Fruit fly (Drosophila melanogaster) whole organism, embryonic: ENCODE data around the gene CG42404.
A peak's percentile ranks its signal among the peaks of the same experiment; 100 is the strongest.

Experiments
- Atf-2 ChIP-seq: fragments of 200-800 bp; sonication (Bioruptor generic); optimal IDR thresholded peaks from 2 replicates; lab custom pipeline; 2016; ENCODE audit warnings: missing biosample characterization, missing genetic modification characterization
- B-H1 ChIP-seq: fragments of 200-800 bp; sonication (Bioruptor generic); IDR thresholded peaks from 3 replicates; pipeline ENCODE4 v1.3.6; 2022; ENCODE audit warnings: missing biosample characterization, missing genetic modification characterization
- Bdp1 ChIP-seq: fragments of 200-800 bp; sonication (Bioruptor generic); optimal IDR thresholded peaks from 3 replicates; lab custom pipeline; 2016; ENCODE audit warnings: missing biosample characterization, missing genetic modification characterization
- Blimp-1 ChIP-seq: fragments of 200-800 bp; sonication (Bioruptor generic); optimal IDR thresholded peaks from 3 replicates; lab custom pipeline; 2018; ENCODE audit warnings: missing biosample characterization, missing genetic modification characterization, mild to moderate bottlenecking, moderate library complexity, missing genetic modification reagents
- CG10274 ChIP-seq: fragments of 200-800 bp; sonication (Bioruptor generic); optimal IDR thresholded peaks from 3 replicates; lab custom pipeline; 2017; ENCODE audit warnings: missing biosample characterization, mild to moderate bottlenecking, missing genetic modification characterization
- CG12219 ChIP-seq: fragments of 200-800 bp; sonication (Bioruptor generic); optimal IDR thresholded peaks from 3 replicates; lab custom pipeline; 2018; ENCODE audit warnings: missing biosample characterization, mild to moderate bottlenecking, missing genetic modification characterization
- CG12744 ChIP-seq: fragments of 200-800 bp; sonication (Bioruptor generic); optimal IDR thresholded peaks from 2 replicates; lab custom pipeline; 2016; ENCODE audit warnings: missing biosample characterization, missing genetic modification characterization
- CG13123 ChIP-seq: fragments of 200-800 bp; sonication (Bioruptor generic); optimal IDR thresholded peaks from 2 replicates; lab custom pipeline; 2016; ENCODE audit warnings: missing biosample characterization, missing genetic modification characterization
- CG1792 ChIP-seq: fragments of 200-800 bp; sonication (Bioruptor generic); optimal IDR thresholded peaks from 2 replicates; lab custom pipeline; 2016; ENCODE audit warnings: missing biosample characterization, missing genetic modification characterization
- CG30020 ChIP-seq: fragments of 200-800 bp; optimal IDR thresholded peaks from 2 replicates; lab custom pipeline; 2019; ENCODE audit warnings: missing biosample characterization, mild to moderate bottlenecking, missing genetic modification characterization, moderate library complexity
- CG4707 ChIP-seq: fragments of 200-800 bp; sonication (Bioruptor generic); optimal IDR thresholded peaks from 2 replicates; lab custom pipeline; 2018; ENCODE audit warnings: missing biosample characterization, mild to moderate bottlenecking, missing genetic modification characterization, moderate library complexity
- CG6765 ChIP-seq: fragments of 200-800 bp; sonication (Bioruptor generic); optimal IDR thresholded peaks from 3 replicates; lab custom pipeline; 2017; ENCODE audit warnings: missing biosample characterization, mild to moderate bottlenecking, missing genetic modification characterization
- CG6791 ChIP-seq: fragments of 200-800 bp; sonication (Bioruptor generic); IDR thresholded peaks from 3 replicates; pipeline ENCODE4 v1.3.6; 2022; ENCODE audit warnings: missing biosample characterization, missing genetic modification characterization; ENCODE audit not compliant: partially characterized antibody
- CG7963 ChIP-seq: fragments of 200-800 bp; sonication (Bioruptor generic); IDR thresholded peaks from 3 replicates; pipeline ENCODE4 v1.3.6; 2022; ENCODE audit warnings: missing biosample characterization, missing genetic modification characterization; ENCODE audit not compliant: partially characterized antibody
- CG8290 ChIP-seq, 3 experiments: fragments of 200-800 bp; sonication (Bioruptor generic); optimal IDR thresholded peaks; 2 replicates each; lab custom pipeline; 2016 to 2019; ENCODE audit warnings: missing biosample characterization in 3 of 3, missing genetic modification characterization in 3 of 3, mild to moderate bottlenecking in 2 of 3, moderate library complexity in 1 of 3
- CG8359 ChIP-seq: fragments of 200-800 bp; sonication (Bioruptor generic); optimal IDR thresholded peaks from 2 replicates; lab custom pipeline; 2017; ENCODE audit warnings: missing biosample characterization, mild to moderate bottlenecking, missing genetic modification characterization, borderline replicate concordance
- CG9437 ChIP-seq: fragments of 200-800 bp; sonication (Bioruptor generic); optimal IDR thresholded peaks from 2 replicates; lab custom pipeline; 2018; ENCODE audit warnings: missing biosample characterization, mild to moderate bottlenecking, missing genetic modification characterization
- CTCF ChIP-seq: fragments of 200-800 bp; sonication (Bioruptor generic); optimal IDR thresholded peaks from 2 replicates; lab custom pipeline; 2017; ENCODE audit warnings: missing biosample characterization, mild to moderate bottlenecking, missing genetic modification characterization, moderate library complexity
- Dad ChIP-seq: fragments of 200-800 bp; sonication (Bioruptor generic); optimal IDR thresholded peaks from 3 replicates; lab custom pipeline; 2016; ENCODE audit warnings: missing biosample characterization, missing genetic modification characterization
- Eip74EF ChIP-seq, 2 experiments: fragments of 200-800 bp in 1 of 2; fragments of >200 bp in 1 of 2; sonication (Bioruptor generic) in 1 of 2; optimal IDR thresholded peaks; 2 replicates each; lab custom pipeline; 2017 to 2019; ENCODE audit warnings: missing biosample characterization in 2 of 2, missing genetic modification characterization in 2 of 2, mild to moderate bottlenecking in 1 of 2, moderate library complexity in 1 of 2
- Fer2 ChIP-seq: fragments of 200-800 bp; sonication (Bioruptor generic); optimal IDR thresholded peaks from 2 replicates; lab custom pipeline; 2018; ENCODE audit warnings: missing biosample characterization, mild to moderate bottlenecking, missing genetic modification characterization, moderate library complexity
- HLHmδ ChIP-seq: fragments of 200-800 bp; sonication (Bioruptor generic); optimal IDR thresholded peaks from 2 replicates; lab custom pipeline; 2018; ENCODE audit warnings: missing biosample characterization, mild to moderate bottlenecking, missing genetic modification characterization, moderate library complexity
- HmgZ ChIP-seq: fragments of 200-800 bp; sonication (Bioruptor generic); optimal IDR thresholded peaks from 2 replicates; lab custom pipeline; 2018; ENCODE audit warnings: missing biosample characterization, mild to moderate bottlenecking, missing genetic modification characterization
- Hmr ChIP-seq: fragments of 200-800 bp; sonication (Bioruptor generic); optimal IDR thresholded peaks from 3 replicates; lab custom pipeline; 2017; ENCODE audit warnings: mild to moderate bottlenecking, missing biosample characterization, missing genetic modification reagents, missing genetic modification characterization
- Jarid2 ChIP-seq: fragments of 200-800 bp; sonication (Bioruptor generic); optimal IDR thresholded peaks from 3 replicates; lab custom pipeline; 2017; ENCODE audit warnings: mild to moderate bottlenecking, missing biosample characterization, missing genetic modification reagents, missing genetic modification characterization
- Myb ChIP-seq: fragments of 200-800 bp; sonication (Bioruptor generic); optimal IDR thresholded peaks from 2 replicates; lab custom pipeline; 2016; ENCODE audit warnings: missing biosample characterization, missing genetic modification characterization
- Oaz ChIP-seq: fragments of 200-800 bp; sonication (Bioruptor generic); IDR thresholded peaks from 2 replicates; pipeline ENCODE4 v1.3.6; 2022; ENCODE audit warnings: missing biosample characterization, missing genetic modification characterization
- PHDP ChIP-seq: fragments of 200-800 bp; sonication (Bioruptor generic); optimal IDR thresholded peaks from 3 replicates; lab custom pipeline; 2018; ENCODE audit warnings: missing biosample characterization, mild to moderate bottlenecking, missing genetic modification characterization, moderate library complexity
- Rfx ChIP-seq: fragments of 200-800 bp; sonication (Bioruptor generic); IDR thresholded peaks from 2 replicates; pipeline ENCODE4 v1.3.6; 2022; ENCODE audit warnings: missing biosample characterization, missing genetic modification characterization
- Trl ChIP-seq, 3 experiments: fragments of >200 bp in 2 of 3; fragments of 200-800 bp in 1 of 3; sonication (Bioruptor generic) in 1 of 3; optimal IDR thresholded peaks; 2 replicates in 1 of 3; 3 replicates in 2 of 3; lab custom pipeline; 2016 to 2017; ENCODE audit warnings: missing biosample characterization in 1 of 3, missing genetic modification characterization in 1 of 3
- bab2 ChIP-seq: fragments of 200-800 bp; sonication (Bioruptor generic); optimal IDR thresholded peaks from 2 replicates; lab custom pipeline; 2016; ENCODE audit warnings: missing biosample characterization, missing genetic modification characterization
- bcd ChIP-seq: fragments of 200-800 bp; sonication (Bioruptor generic); optimal IDR thresholded peaks from 2 replicates; lab custom pipeline; 2017; ENCODE audit warnings: missing biosample characterization, mild to moderate bottlenecking, missing genetic modification characterization
- cg ChIP-seq: fragments of 200-800 bp; sonication (Bioruptor generic); optimal IDR thresholded peaks from 3 replicates; lab custom pipeline; 2019; ENCODE audit warnings: missing biosample characterization, mild to moderate bottlenecking, missing genetic modification characterization, moderate library complexity
- chif ChIP-seq, 2 experiments: fragments of 200-800 bp; sonication (Bioruptor generic); optimal IDR thresholded peaks; 3 replicates each; lab custom pipeline; 2016; ENCODE audit warnings: missing biosample characterization in 2 of 2, missing genetic modification characterization in 2 of 2
- chn ChIP-seq: fragments of 200-800 bp; sonication (Bioruptor generic); optimal IDR thresholded peaks from 2 replicates; lab custom pipeline; 2016; ENCODE audit warnings: missing biosample characterization, missing genetic modification characterization
- dm ChIP-seq: fragments of 200-800 bp; sonication (Bioruptor generic); optimal IDR thresholded peaks from 3 replicates; lab custom pipeline; 2016; ENCODE audit warnings: missing biosample characterization, missing genetic modification characterization
- fru ChIP-seq: fragments of >200 bp; optimal IDR thresholded peaks from 2 replicates; lab custom pipeline; 2017
- ftz-f1 ChIP-seq: fragments of 200-800 bp; sonication (Bioruptor generic); optimal IDR thresholded peaks from 2 replicates; lab custom pipeline; 2016; ENCODE audit warnings: missing biosample characterization, missing genetic modification characterization
- grn ChIP-seq: fragments of 200-800 bp; sonication (Bioruptor generic); optimal IDR thresholded peaks from 3 replicates; lab custom pipeline; 2017; ENCODE audit warnings: missing biosample characterization, missing genetic modification characterization
- gro ChIP-seq: fragments of 200-800 bp; sonication (Bioruptor generic); optimal IDR thresholded peaks from 2 replicates; lab custom pipeline; 2016; ENCODE audit warnings: missing biosample characterization, missing genetic modification characterization
- kni ChIP-seq: fragments of 200-800 bp; sonication (Bioruptor generic); optimal IDR thresholded peaks from 3 replicates; lab custom pipeline; 2017; ENCODE audit warnings: mild to moderate bottlenecking, missing biosample characterization, missing genetic modification reagents, missing genetic modification characterization
- nerfin-1 ChIP-seq: fragments of 200-800 bp; sonication (Bioruptor generic); optimal IDR thresholded peaks from 3 replicates; lab custom pipeline; 2019; ENCODE audit warnings: missing biosample characterization, mild to moderate bottlenecking, missing genetic modification characterization, moderate library complexity
- repo ChIP-seq: fragments of 200-800 bp; sonication (Bioruptor generic); optimal IDR thresholded peaks from 2 replicates; lab custom pipeline; 2016; ENCODE audit warnings: missing biosample characterization, missing genetic modification characterization
- sug ChIP-seq: fragments of 200-800 bp; optimal IDR thresholded peaks from 2 replicates; lab custom pipeline; 2019; ENCODE audit warnings: missing biosample characterization, mild to moderate bottlenecking, missing genetic modification characterization, moderate library complexity
- tap ChIP-seq: fragments of 200-800 bp; optimal IDR thresholded peaks from 3 replicates; lab custom pipeline; 2019; ENCODE audit warnings: missing biosample characterization, mild to moderate bottlenecking, missing genetic modification characterization, moderate library complexity
- tin ChIP-seq: fragments of 200-800 bp; sonication (Bioruptor generic); optimal IDR thresholded peaks from 3 replicates; lab custom pipeline; 2016; ENCODE audit warnings: missing biosample characterization, missing genetic modification characterization
- tio ChIP-seq: fragments of 200-800 bp; sonication (Bioruptor generic); optimal IDR thresholded peaks from 2 replicates; lab custom pipeline; 2017; ENCODE audit warnings: missing biosample characterization, missing genetic modification characterization, inconsistent platforms
- tna ChIP-seq: fragments of 200-800 bp; sonication (Bioruptor generic); IDR thresholded peaks from 2 replicates; pipeline ENCODE4 v1.3.6; 2022; ENCODE audit warnings: missing biosample characterization, missing genetic modification characterization; ENCODE audit not compliant: partially characterized antibody
- trem ChIP-seq: fragments of 200-800 bp; optimal IDR thresholded peaks from 3 replicates; lab custom pipeline; 2019; ENCODE audit warnings: missing biosample characterization, mild to moderate bottlenecking, missing genetic modification characterization, moderate library complexity
- wek ChIP-seq: fragments of 200-800 bp; sonication (Bioruptor generic); optimal IDR thresholded peaks from 3 replicates; lab custom pipeline; 2018; ENCODE audit warnings: missing biosample characterization, mild to moderate bottlenecking, missing genetic modification characterization, moderate library complexity
- yki ChIP-seq: fragments of >200 bp; optimal IDR thresholded peaks from 3 replicates; lab custom pipeline; 2018

CG42404 gene

dm6 chr3R:15286693-15287041 lies 36.8 kb downstream of the CG42404 start (continued):
- TF ChIP-seq Jarid2 (GFP tag; lab: Kevin White, UChicago) (no peak), Trl (optimal IDR thresholded peaks at IDR 0.05; lab: Kevin White, UChicago) (peak; percentile 88 to 92), Trl (GFP tag; optimal IDR thresholded peaks at IDR 0.05; lab: Kevin White, UChicago) (peak; percentile 38), CG12219 (GFP tag; lab: Kevin White, UChicago) (peak; percentile 35), CG10274 (GFP tag; lab: Kevin White, UChicago) (no peak), CG7963 (GFP tag; lab: Robert Waterston, UW) (no peak), CG9437 (GFP tag; lab: Kevin White, UChicago) (no peak), CG6791 (GFP tag; lab: Robert Waterston, UW) (no peak), Oaz (GFP tag; lab: Robert Waterston, UW) (no peak), sug (tag; lab: Kevin White, UChicago) (peak; percentile 96), yki (lab: Kevin White, UChicago) (peak; percentile 87), ftz-f1 (GFP tag; lab: Kevin White, UChicago) (peak; percentile 17), CG6765 (GFP tag; lab: Kevin White, UChicago) (peak; percentile 19), repo (GFP tag; lab: Kevin White, UChicago) (no peak), HmgZ (tag; lab: Kevin White, UChicago) (peak; percentile 30), Hmr (GFP tag; lab: Kevin White, UChicago) (peak; percentile 35), Eip74EF (GFP tag; optimal IDR thresholded peaks at IDR 0.05; lab: Kevin White, UChicago) (peak in 1 of 2 experiments; percentile 4), CG1792 (no peak), nerfin-1 (tag; lab: Kevin White, UChicago) (no peak), Blimp-1 (no peak), Dad (GFP tag; lab: Kevin White, UChicago) (no peak), kni (GFP tag; lab: Kevin White, UChicago) (peak; percentile 69), CG8290 (GFP tag; optimal IDR thresholded peaks at IDR 0.05; lab: Kevin White, UChicago) (no peak), CG8290 (tag; optimal IDR thresholded peaks at IDR 0.05; lab: Kevin White, UChicago) (peak in 1 of 2 experiments; percentile 20), Atf-2 (GFP tag; lab: Kevin White, UChicago) (no peak), CTCF (GFP tag; lab: Kevin White, UChicago) (no peak), bab2 (GFP tag; lab: Kevin White, UChicago) (no peak), HLHmδ (GFP tag; lab: Kevin White, UChicago) (peak; percentile 50), CG4707 (peak; percentile 1), tio (GFP tag; lab: Kevin White, UChicago) (no peak), tna (GFP tag; lab: Robert Waterston, UW) (no peak), cg (peak; percentile 48), PHDP (tag; lab: Kevin White, UChicago) (no peak), wek (GFP tag; lab: Kevin White, UChicago) (peak; percentile 1), grn (peak; percentile 1)

dm6 chr3R:15287763-15288162 lies 37.9 kb downstream of the CG42404 start:
- peak; percentile 84 for TF ChIP-seq HmgZ (tag; lab: Kevin White, UChicago)
- no peak for TF ChIP-seq CG8359
- TF ChIP-seq B-H1 (GFP tag; lab: Robert Waterston, UW) = no peak
- TF ChIP-seq Bdp1 (GFP tag; lab: Kevin White, UChicago) = peak; percentile 33
- no peak for TF ChIP-seq tap (tag; lab: Kevin White, UChicago)
- peak; percentile 23 for TF ChIP-seq CG30020 (tag; lab: Kevin White, UChicago)
- peak; percentile 64 for TF ChIP-seq trem (tag; lab: Kevin White, UChicago)
- peak; percentile 90 for TF ChIP-seq dm (GFP tag; lab: Kevin White, UChicago)
- TF ChIP-seq Rfx (GFP tag; lab: Robert Waterston, UW) = no peak
- TF ChIP-seq Myb (GFP tag; lab: Kevin White, UChicago) = peak; percentile 93
- TF ChIP-seq gro = peak; percentile 37
- no peak for TF ChIP-seq CG12744
- peak; percentile 16 for TF ChIP-seq CG8290 (GFP tag; optimal IDR thresholded peaks at IDR 0.05; lab: Kevin White, UChicago)
- peak in 1 of 2 experiments; percentile 78 for TF ChIP-seq CG8290 (tag; optimal IDR thresholded peaks at IDR 0.05; lab: Kevin White, UChicago)
- no peak for TF ChIP-seq Fer2 (tag; lab: Kevin White, UChicago)
- peak; percentile 45 for TF ChIP-seq chn (GFP tag; lab: Kevin White, UChicago)
- no peak for TF ChIP-seq chif (GFP tag; optimal IDR thresholded peaks at IDR 0.05; lab: Kevin White, UChicago)
- no peak for TF ChIP-seq tin (GFP tag; lab: Kevin White, UChicago)
- TF ChIP-seq fru (lab: Kevin White, UChicago) = no peak
- peak; percentile 28 for TF ChIP-seq bcd (GFP tag; lab: Kevin White, UChicago)
- TF ChIP-seq CG13123 (GFP tag; lab: Kevin White, UChicago) = no peak
